Worm (Caenorhabditis elegans): ENCODE measurements around the gene srx-95.

ce11 chrII:6781983-6782382 is 27.4 kb upstream of the srx-95 start:
- TF ChIP-seq aly-2 (tag; optimal IDR thresholded peaks at IDR 0.05) = no peak
- no peak for TF ChIP-seq mdl-1 (tag; optimal IDR thresholded peaks at IDR 0.05)
- TF ChIP-seq snpc-4 (tag; optimal IDR thresholded peaks at IDR 0.05) = no peak
- no peak for TF ChIP-seq Y55F3AM.14 (GFP tag; optimal IDR thresholded peaks at IDR 0.05)
- TF ChIP-seq elt-1 (tag; optimal IDR thresholded peaks at IDR 0.05) = no peak
- TF ChIP-seq lin-39 (tag; optimal IDR thresholded peaks at IDR 0.05) = no peak
- TF ChIP-seq ama-1 (optimal IDR thresholded peaks at IDR 0.05) = no peak
- no peak for TF ChIP-seq mab-5 (tag; optimal IDR thresholded peaks at IDR 0.05)
- TF ChIP-seq blmp-1 (tag; optimal IDR thresholded peaks at IDR 0.05; ENCODE audit: insufficient read depth) = no peak
- no peak for TF ChIP-seq skn-1 (tag; optimal IDR thresholded peaks at IDR 0.05)
- TF ChIP-seq elt-3 (tag; optimal IDR thresholded peaks at IDR 0.05) = no peak
